Fruit fly (Drosophila melanogaster) whole organism, prepupa: ENCODE results near the gene CG4020.
A peak's percentile ranks its signal among the peaks of the same experiment; 100 is the strongest.

Experiments used
- CG10631 ChIP-seq: fragments of 200-800 bp; sonication (Bioruptor generic); optimal IDR thresholded peaks from 2 replicates; lab custom pipeline; 2016; ENCODE audit warnings: missing biosample characterization, missing genetic modification characterization
- CG11902 ChIP-seq: fragments of 200-800 bp; sonication (Bioruptor generic); optimal IDR thresholded peaks from 3 replicates; lab custom pipeline; 2016; ENCODE audit warnings: missing biosample characterization, missing genetic modification characterization
- CG15336 ChIP-seq: fragments of 200-800 bp; sonication (Bioruptor generic); IDR thresholded peaks from 2 replicates; pipeline ENCODE4 v1.3.6; 2022; ENCODE audit warnings: missing biosample characterization, missing genetic modification characterization
- CG1621 ChIP-seq: fragments of 200-800 bp; sonication (Bioruptor generic); optimal IDR thresholded peaks from 3 replicates; lab custom pipeline; 2018; ENCODE audit warnings: missing biosample characterization, mild to moderate bottlenecking, missing genetic modification characterization
- CG16779 ChIP-seq: fragments of 200-800 bp; sonication (Bioruptor generic); optimal IDR thresholded peaks from 3 replicates; lab custom pipeline; 2017; ENCODE audit warnings: missing biosample characterization, mild to moderate bottlenecking, missing genetic modification characterization
- CG31627 ChIP-seq: fragments of 200-800 bp; sonication (Bioruptor generic); optimal IDR thresholded peaks from 3 replicates; lab custom pipeline; 2016; ENCODE audit warnings: missing biosample characterization, missing genetic modification characterization
- CG32006 ChIP-seq: fragments of 200-800 bp; sonication (Bioruptor generic); optimal IDR thresholded peaks from 3 replicates; lab custom pipeline; 2017; ENCODE audit warnings: missing biosample characterization, mild to moderate bottlenecking, missing genetic modification characterization
- CG34406 ChIP-seq: fragments of 200-800 bp; sonication (Bioruptor generic); optimal IDR thresholded peaks from 3 replicates; lab custom pipeline; 2016; ENCODE audit warnings: missing biosample characterization, missing genetic modification characterization
- CG3919 ChIP-seq: fragments of 200-800 bp; sonication (Bioruptor generic); optimal IDR thresholded peaks from 3 replicates; lab custom pipeline; 2016; ENCODE audit warnings: missing biosample characterization, missing genetic modification characterization
- CG6163 ChIP-seq: fragments of 200-800 bp; sonication (Bioruptor generic); IDR thresholded peaks from 3 replicates; pipeline ENCODE4 v1.3.6; 2022; ENCODE audit warnings: missing biosample characterization, missing genetic modification characterization
- CG6276 ChIP-seq: fragments of 200-800 bp; sonication (Bioruptor generic); optimal IDR thresholded peaks from 2 replicates; lab custom pipeline; 2017; ENCODE audit warnings: missing biosample characterization, mild to moderate bottlenecking, missing genetic modification characterization
- CG6792 ChIP-seq: fragments of 200-800 bp; sonication (Bioruptor generic); optimal IDR thresholded peaks from 3 replicates; lab custom pipeline; 2016; ENCODE audit warnings: missing biosample characterization, missing genetic modification characterization
- CG6808 ChIP-seq: fragments of 200-800 bp; sonication (Bioruptor generic); optimal IDR thresholded peaks from 3 replicates; lab custom pipeline; 2017; ENCODE audit warnings: missing biosample characterization, missing genetic modification characterization, mild to moderate bottlenecking, moderate library complexity, missing genetic modification reagents
- CG6854 ChIP-seq: fragments of 200-800 bp; sonication (Bioruptor generic); optimal IDR thresholded peaks from 2 replicates; lab custom pipeline; 2017; ENCODE audit warnings: missing biosample characterization, mild to moderate bottlenecking, missing genetic modification characterization
- CG7368 ChIP-seq: fragments of 200-800 bp; sonication (Bioruptor generic); optimal IDR thresholded peaks from 3 replicates; lab custom pipeline; 2016; ENCODE audit warnings: missing biosample characterization, missing genetic modification characterization
- CG8119 ChIP-seq: fragments of 200-800 bp; sonication (Bioruptor generic); IDR thresholded peaks from 3 replicates; pipeline ENCODE4 v1.3.6; 2022; ENCODE audit warnings: missing biosample characterization, missing genetic modification characterization
- CG8632 ChIP-seq: fragments of 200-800 bp; sonication (Bioruptor generic); optimal IDR thresholded peaks from 3 replicates; lab custom pipeline; 2016; ENCODE audit warnings: missing biosample characterization, missing genetic modification characterization
- CG9139 ChIP-seq: fragments of 200-800 bp; sonication (Bioruptor generic); optimal IDR thresholded peaks from 3 replicates; lab custom pipeline; 2017; ENCODE audit warnings: missing biosample characterization, mild to moderate bottlenecking, missing genetic modification characterization
- Eip75B ChIP-seq: fragments of 200-800 bp; sonication (Bioruptor generic); optimal IDR thresholded peaks from 3 replicates; lab custom pipeline; 2016; ENCODE audit warnings: missing biosample characterization, missing genetic modification characterization
- Eip78C ChIP-seq: fragments of 200-800 bp; sonication (Bioruptor generic); peaks from one replicate; lab custom pipeline; 2016; ENCODE audit warnings: missing biosample characterization, missing genetic modification characterization
- Ets21C ChIP-seq: fragments of 200-800 bp; sonication (Bioruptor generic); optimal IDR thresholded peaks from 3 replicates; lab custom pipeline; 2016; ENCODE audit warnings: missing biosample characterization, missing genetic modification characterization
- Ets96B ChIP-seq: fragments of 200-800 bp; optimal IDR thresholded peaks from 2 replicates; lab custom pipeline; 2019; ENCODE audit warnings: missing biosample characterization, mild to moderate bottlenecking, missing genetic modification characterization, moderate library complexity
- Gug ChIP-seq: fragments of 200-800 bp; sonication (Bioruptor generic); IDR thresholded peaks from 2 replicates; pipeline ENCODE4 v1.3.6; 2022; ENCODE audit warnings: missing biosample characterization, missing genetic modification characterization
- Hr4 ChIP-seq: fragments of 200-800 bp; sonication (Bioruptor generic); optimal IDR thresholded peaks from 3 replicates; lab custom pipeline; 2016; ENCODE audit warnings: missing biosample characterization, missing genetic modification characterization
- Lpt ChIP-seq: fragments of 200-800 bp; sonication (Bioruptor generic); optimal IDR thresholded peaks from 3 replicates; lab custom pipeline; 2016; ENCODE audit warnings: missing biosample characterization, missing genetic modification characterization
- OdsH ChIP-seq: fragments of 200-800 bp; sonication (Bioruptor generic); optimal IDR thresholded peaks from 3 replicates; lab custom pipeline; 2016; ENCODE audit warnings: missing biosample characterization, missing genetic modification characterization
- Sox102F ChIP-seq: fragments of 200-800 bp; sonication (Bioruptor generic); optimal IDR thresholded peaks from 2 replicates; lab custom pipeline; 2016; ENCODE audit warnings: missing biosample characterization, mild to moderate bottlenecking, missing genetic modification characterization
- Sox15 ChIP-seq: fragments of 200-800 bp; sonication (Bioruptor generic); optimal IDR thresholded peaks from 3 replicates; lab custom pipeline; 2016; ENCODE audit warnings: missing biosample characterization, missing genetic modification characterization
- achi ChIP-seq: fragments of 200-800 bp; sonication (Bioruptor generic); optimal IDR thresholded peaks from 3 replicates; lab custom pipeline; 2016; ENCODE audit warnings: missing biosample characterization, missing genetic modification characterization
- acj6 ChIP-seq: fragments of 200-800 bp; sonication (Bioruptor generic); optimal IDR thresholded peaks from 3 replicates; lab custom pipeline; 2016; ENCODE audit warnings: missing biosample characterization, missing genetic modification characterization
- cyc ChIP-seq: fragments of 200-800 bp; sonication (Bioruptor generic); optimal IDR thresholded peaks from 3 replicates; lab custom pipeline; 2016; ENCODE audit warnings: missing biosample characterization, missing genetic modification characterization
- dsx ChIP-seq: fragments of 200-800 bp; optimal IDR thresholded peaks from 3 replicates; lab custom pipeline; 2019; ENCODE audit warnings: missing biosample characterization, mild to moderate bottlenecking, missing genetic modification characterization, moderate library complexity; ENCODE audit not compliant: poor library complexity, severe bottlenecking
- eg ChIP-seq: fragments of 200-800 bp; sonication (Bioruptor generic); IDR thresholded peaks from 3 replicates; pipeline ENCODE4 v1.3.6; 2022; ENCODE audit warnings: missing biosample characterization, missing genetic modification characterization
- fkh ChIP-seq: fragments of 200-800 bp; sonication (Bioruptor generic); optimal IDR thresholded peaks from 3 replicates; lab custom pipeline; 2017; ENCODE audit warnings: missing biosample characterization, mild to moderate bottlenecking, missing genetic modification characterization, moderate library complexity
- net ChIP-seq: fragments of 200-800 bp; sonication (Bioruptor generic); optimal IDR thresholded peaks from 3 replicates; lab custom pipeline; 2016; ENCODE audit warnings: missing biosample characterization, missing genetic modification characterization
- salr ChIP-seq, 2 experiments: fragments of 200-800 bp; sonication (Bioruptor generic); optimal IDR thresholded peaks; 3 replicates each; lab custom pipeline; 2016 to 2018; ENCODE audit warnings: missing biosample characterization in 2 of 2, missing genetic modification characterization in 2 of 2, mild to moderate bottlenecking in 1 of 2
- ss ChIP-seq, 2 experiments: fragments of 200-800 bp; sonication (Bioruptor generic); optimal IDR thresholded peaks; 2 replicates in 1 of 2; 3 replicates in 1 of 2; lab custom pipeline; 2017 to 2018; ENCODE audit warnings: mild to moderate bottlenecking in 2 of 2, missing biosample characterization in 2 of 2, missing genetic modification characterization in 2 of 2, moderate library complexity in 1 of 2
- svp ChIP-seq: fragments of 200-800 bp; sonication (Bioruptor generic); peaks from one replicate; lab custom pipeline; 2016; ENCODE audit warnings: missing biosample characterization, missing genetic modification characterization
- topi ChIP-seq: fragments of 200-800 bp; sonication (Bioruptor generic); optimal IDR thresholded peaks from 3 replicates; lab custom pipeline; 2016; ENCODE audit warnings: missing biosample characterization, missing genetic modification characterization
- vri ChIP-seq: fragments of 200-800 bp; sonication (Bioruptor generic); optimal IDR thresholded peaks from 3 replicates; lab custom pipeline; 2016; ENCODE audit warnings: missing biosample characterization, mild to moderate bottlenecking, missing genetic modification characterization

CG4020 gene

DNA sequence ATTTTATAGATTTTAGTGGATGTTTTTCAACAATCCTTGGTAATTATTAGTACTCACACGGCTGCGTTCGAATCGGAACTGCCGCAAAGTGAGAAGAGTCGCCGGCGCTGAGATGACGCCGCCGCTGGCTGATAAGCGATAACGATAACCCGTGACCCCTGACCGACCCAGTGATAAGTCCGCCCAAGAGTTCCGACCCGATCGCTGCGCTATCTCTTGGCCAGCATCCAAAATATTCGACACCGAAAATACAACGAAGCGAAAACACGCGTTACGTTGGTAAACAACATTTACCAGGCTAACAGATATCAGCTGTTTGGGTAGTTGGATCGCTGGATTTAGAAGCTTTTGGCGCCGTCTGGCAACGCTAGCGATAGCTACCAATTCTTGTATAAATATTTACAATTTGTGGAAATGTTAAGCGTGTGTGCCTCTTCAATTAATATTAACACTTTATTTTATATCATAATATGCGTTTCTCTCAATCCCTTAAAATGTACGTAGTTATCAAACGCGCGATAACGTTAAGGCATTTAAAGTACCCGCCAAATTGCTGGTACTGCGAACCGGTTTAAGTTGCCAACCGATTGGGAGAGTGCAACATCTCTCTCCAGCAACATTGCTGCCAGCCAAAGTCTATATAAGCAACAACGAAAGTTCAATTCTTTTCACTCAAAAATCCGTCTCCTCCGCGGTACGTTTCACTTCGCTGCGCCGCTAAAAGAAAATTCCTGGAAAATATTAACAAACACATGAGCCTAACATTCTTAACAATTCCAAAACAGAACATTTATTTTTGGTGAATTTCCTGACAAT lies 11.2 kb downstream of the CG4020 start, which contains the start of the genes Shmt and CG3726:
TSS of gene Shmt (minus strand) at position 304 of the 816 bp plus-strand sequence.
TSS of gene CG3726 (plus strand) at position 604 of the 816 bp plus-strand sequence.
- TF ChIP-seq CG9139 (GFP tag; lab: Kevin White, UChicago) (peak; percentile 43), eg (GFP tag; lab: Robert Waterston, UW) (peak; percentile 52; the same call in 1 of the 3 replicates), CG3919 (GFP tag; lab: Kevin White, UChicago) (peak; percentile 14), fkh (GFP tag; lab: Kevin White, UChicago) (peak; percentile 70), OdsH (GFP tag; lab: Kevin White, UChicago) (no peak), topi (peak; percentile 49), Sox102F (peak; percentile 52), CG6163 (GFP tag; lab: Robert Waterston, UW) (peak; percentile 41; the same call in 1 of the 3 replicates), CG16779 (tag; lab: Kevin White, UChicago) (peak; percentile 31), CG8632 (GFP tag; lab: Kevin White, UChicago) (no peak), Eip78C (GFP tag; lab: Kevin White, UChicago) (peak; percentile 73), svp (peak; percentile 98), CG8119 (GFP tag; lab: Robert Waterston, UW) (peak; percentile 12; the same call in 1 of the 3 replicates), CG31627 (no peak), CG6854 (GFP tag; lab: Kevin White, UChicago) (peak; percentile 46), dsx (GFP tag; lab: Kevin White, UChicago) (peak; percentile 19), net (GFP tag; lab: Kevin White, UChicago) (peak; percentile 21), Ets96B (no peak), CG1621 (tag; lab: Kevin White, UChicago) (no peak), vri (peak; percentile 17), ss (GFP tag; optimal IDR thresholded peaks at IDR 0.05; lab: Kevin White, UChicago) (peak in 1 of 2 experiments; percentile 42)

DNA sequence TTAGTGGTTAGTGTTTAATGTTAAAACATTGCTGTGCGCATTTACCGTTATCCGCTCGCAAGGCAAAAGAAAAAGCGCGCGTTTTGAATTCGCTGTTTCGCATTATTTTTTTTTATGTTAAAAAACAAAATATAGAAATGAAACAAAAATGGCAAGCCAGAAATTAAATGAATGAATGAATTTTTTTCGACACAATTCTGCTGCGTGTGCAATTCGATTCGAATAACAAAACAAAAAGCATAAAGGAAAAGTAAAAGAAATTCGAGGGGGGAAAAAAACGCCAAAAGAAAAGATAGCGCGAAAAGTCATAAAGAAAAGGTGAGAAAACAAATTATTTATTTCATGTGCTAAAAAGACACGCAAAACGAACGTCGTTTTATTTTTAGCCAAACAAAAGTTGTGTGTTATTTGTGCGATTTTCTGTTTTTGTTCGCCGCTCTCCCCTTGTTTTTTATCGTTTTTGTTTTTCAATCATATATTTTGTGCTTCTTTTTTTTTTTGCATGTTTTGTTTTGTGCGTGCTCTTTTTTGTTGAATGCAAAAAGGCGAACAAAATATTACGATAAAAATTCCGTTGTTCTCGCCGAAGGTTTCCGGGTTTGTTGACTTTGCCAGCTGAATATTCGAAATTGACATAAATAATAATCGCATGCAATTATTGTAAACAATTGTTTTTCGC lies 11.9 kb downstream of the CG4020 start:
- TF ChIP-seq Hr4 (GFP tag; lab: Kevin White, UChicago) (no peak), CG6792 (no peak), OdsH (GFP tag; lab: Kevin White, UChicago) (no peak), CG8119 (GFP tag; lab: Robert Waterston, UW) (peak; percentile 49; the same call in 1 of the 3 replicates), vri (peak; percentile 9), Eip78C (GFP tag; lab: Kevin White, UChicago) (peak; percentile 28), CG34406 (GFP tag; lab: Kevin White, UChicago) (peak; percentile 4), eg (GFP tag; lab: Robert Waterston, UW) (peak; percentile 67; the same call in 2 of the 3 replicates), CG6163 (GFP tag; lab: Robert Waterston, UW) (peak; percentile 27; the same call in 1 of the 3 replicates), CG6276 (GFP tag; lab: Kevin White, UChicago) (peak; percentile 38), CG15336 (peak; percentile 50)

DNA sequence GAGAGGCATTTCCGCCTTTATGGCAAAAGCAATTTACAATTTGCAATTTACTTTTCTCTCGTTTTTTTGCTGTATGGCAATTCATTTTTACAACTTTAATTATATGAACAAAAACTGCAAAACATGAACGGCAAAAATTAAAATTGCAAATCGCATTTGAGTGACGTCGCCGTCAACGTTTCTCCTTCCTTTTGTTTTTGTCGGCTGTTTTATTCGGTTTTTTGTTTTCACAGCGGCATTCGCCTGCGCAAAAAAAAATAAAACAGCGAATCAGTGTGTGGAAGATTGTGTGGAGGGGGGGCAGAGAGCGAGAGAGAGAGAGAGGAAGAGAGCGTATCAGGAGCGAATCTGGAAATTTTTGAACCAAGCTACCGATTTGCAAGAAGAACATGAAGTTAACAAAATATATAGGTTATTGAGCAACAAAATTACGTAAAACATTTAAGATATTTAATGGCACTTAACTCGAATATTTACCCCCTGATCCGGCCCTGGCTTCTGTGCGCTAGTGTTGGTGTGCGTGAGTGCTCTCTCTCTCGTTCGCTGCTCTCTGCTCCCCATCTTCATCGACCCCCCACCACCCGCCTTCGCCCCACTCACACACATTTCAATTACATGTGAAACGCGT lies 13.1 kb downstream of the CG4020 start:
- TF ChIP-seq vri (peak; percentile 99), CG11902 (GFP tag; lab: Kevin White, UChicago) (peak; percentile 100), acj6 (GFP tag; lab: Kevin White, UChicago) (peak; percentile 100), CG34406 (GFP tag; lab: Kevin White, UChicago) (peak; percentile 99), topi (peak; percentile 99), net (GFP tag; lab: Kevin White, UChicago) (peak; percentile 99), CG16779 (tag; lab: Kevin White, UChicago) (peak; percentile 99), achi (GFP tag; lab: Kevin White, UChicago) (peak; percentile 99), CG6792 (peak; percentile 100), Sox15 (GFP tag; lab: Kevin White, UChicago) (peak; percentile 99), Sox102F (peak; percentile 99), salr (GFP tag; optimal IDR thresholded peaks at IDR 0.05; lab: Kevin White, UChicago) (peak; percentile 99), CG10631 (GFP tag; lab: Kevin White, UChicago) (peak; percentile 99), Eip75B (GFP tag; lab: Kevin White, UChicago) (peak; percentile 100), Lpt (GFP tag; lab: Kevin White, UChicago) (peak; percentile 100), CG7368 (GFP tag; lab: Kevin White, UChicago) (peak; percentile 100), CG6163 (GFP tag; lab: Robert Waterston, UW) (peak; percentile 100), CG3919 (GFP tag; lab: Kevin White, UChicago) (peak; percentile 100), CG6808 (peak; percentile 99), CG32006 (GFP tag; lab: Kevin White, UChicago) (peak; percentile 100), Ets21C (GFP tag; lab: Kevin White, UChicago) (peak; percentile 99), ss (GFP tag; optimal IDR thresholded peaks at IDR 0.05; lab: Kevin White, UChicago) (peak; percentile 100), CG1621 (tag; lab: Kevin White, UChicago) (peak; percentile 99), CG6276 (GFP tag; lab: Kevin White, UChicago) (peak; percentile 99), CG15336 (peak; percentile 99), cyc (GFP tag; lab: Kevin White, UChicago) (peak; percentile 99), Gug (peak; percentile 99), svp (peak; percentile 100)
